Worm (Caenorhabditis elegans) whole organism, L4/young adult: ENCODE measurements around the gene F10C5.3.

Experiments
- W03F9.2 ChIP-seq: fragments of 150-350 bp; optimal IDR thresholded peaks from 2 replicates; lab custom pipeline; 2014; ENCODE audit warnings: missing biosample characterization, missing genetic modification characterization
- dao-5 ChIP-seq: sonication (generic microtip); optimal IDR thresholded peaks from 2 replicates; lab custom pipeline; 2016; ENCODE audit warnings: missing genotype, missing genetic modification characterization, moderate library complexity, missing compliant biosample characterization

DNA sequence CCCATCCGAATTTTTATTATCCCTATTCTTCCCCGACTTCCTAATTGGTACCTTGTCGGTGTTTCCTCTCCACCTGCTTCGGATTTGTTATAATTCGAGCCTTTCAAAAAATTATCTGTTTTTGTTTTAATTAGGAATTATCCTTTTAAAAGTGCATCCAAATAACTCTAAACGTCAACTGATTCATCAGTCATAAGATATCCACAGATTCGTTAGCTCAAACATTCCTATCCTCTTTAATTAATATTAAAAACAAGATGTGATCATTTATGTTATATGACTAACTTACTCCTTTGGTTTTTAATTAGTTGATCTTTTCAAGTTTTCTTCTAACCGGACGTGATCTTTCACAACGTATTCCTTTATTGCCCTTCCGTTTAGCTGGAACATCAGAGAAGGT is 36.8 kb upstream of the F10C5.3 start:
- TF ChIP-seq W03F9.2 (tag; lab: Kevin White, UChicago) (no peak), dao-5 (tag; lab: Kevin White, UChicago) (no peak)
